Worm (Caenorhabditis elegans) whole organism, L1 larva: ENCODE data around the gene pqn-83.

Experiments used
- C04F5.9 ChIP-seq: sonication (generic microtip); optimal IDR thresholded peaks from 2 replicates; lab custom pipeline; 2016; ENCODE audit warnings: missing genetic modification characterization, missing compliant biosample characterization
- C16A3.4 ChIP-seq: fragments of 150-350 bp; optimal IDR thresholded peaks from 2 replicates; lab custom pipeline; 2014; ENCODE audit warnings: missing biosample characterization, missing genetic modification characterization
- C34B4.2 ChIP-seq: sonication (generic microtip); optimal IDR thresholded peaks from 2 replicates; lab custom pipeline; 2017; ENCODE audit warnings: mild to moderate bottlenecking, missing genetic modification characterization, missing compliant biosample characterization
- F16B12.6 ChIP-seq: fragments of 150-350 bp; optimal IDR thresholded peaks from 2 replicates; lab custom pipeline; 2014; ENCODE audit warnings: missing biosample characterization, missing genetic modification characterization
- Y116A8C.19 ChIP-seq: sonication (generic microtip); optimal IDR thresholded peaks from 2 replicates; lab custom pipeline; 2016; ENCODE audit warnings: missing compliant biosample characterization, missing genetic modification characterization, borderline replicate concordance
- aha-1 ChIP-seq: fragments of 150-350 bp; optimal IDR thresholded peaks from 2 replicates; lab custom pipeline; 2014; ENCODE audit warnings: missing biosample characterization, missing genetic modification characterization
- blmp-1 ChIP-seq: fragments of 150-350 bp; optimal IDR thresholded peaks from 2 replicates; lab custom pipeline; 2014; ENCODE audit warnings: missing biosample characterization, missing genetic modification characterization
- ceh-63 ChIP-seq: fragments of 200-800 bp; sonication (Bioruptor generic); optimal IDR thresholded peaks from 2 replicates; lab custom pipeline; 2018; ENCODE audit warnings: mild to moderate bottlenecking, missing genetic modification characterization, missing compliant biosample characterization
- ceh-8 ChIP-seq: fragments of 200-800 bp; sonication (Bioruptor generic); optimal IDR thresholded peaks from 2 replicates; lab custom pipeline; 2018; ENCODE audit warnings: mild to moderate bottlenecking, missing genetic modification characterization, moderate library complexity, missing compliant biosample characterization
- ceh-82 ChIP-seq, 3 experiments: fragments of 150-350 bp in 1 of 3; sonication (generic microtip) in 2 of 3; optimal IDR thresholded peaks; 2 replicates each; lab custom pipeline; 2014 to 2017; ENCODE audit warnings: missing biosample characterization in 3 of 3, missing genetic modification characterization in 3 of 3
- ceh-88 ChIP-seq: fragments of 200-800 bp; sonication (Bioruptor generic); IDR thresholded peaks from 2 replicates; pipeline ENCODE4 v1.3.6; 2022; ENCODE audit warnings: missing genetic modification characterization, missing compliant biosample characterization
- ceh-90 ChIP-seq: sonication (generic microtip); optimal IDR thresholded peaks from 2 replicates; lab custom pipeline; 2016; ENCODE audit warnings: missing genetic modification characterization, missing compliant biosample characterization
- ces-1 ChIP-seq: fragments of 150-350 bp; optimal IDR thresholded peaks from 2 replicates; lab custom pipeline; 2014; ENCODE audit warnings: missing biosample characterization, missing genetic modification reagents, missing genetic modification characterization
- dsc-1 ChIP-seq: sonication (generic microtip); optimal IDR thresholded peaks from 2 replicates; lab custom pipeline; 2016; ENCODE audit warnings: mild to moderate bottlenecking, missing genetic modification characterization, missing compliant biosample characterization
- efl-3 ChIP-seq: fragments of 200-800 bp; sonication (Bioruptor generic); optimal IDR thresholded peaks from 2 replicates; lab custom pipeline; 2018; ENCODE audit warnings: mild to moderate bottlenecking, missing genetic modification characterization, missing compliant biosample characterization
- elt-2 ChIP-seq: sonication (generic microtip); optimal IDR thresholded peaks from 2 replicates; lab custom pipeline; 2016; ENCODE audit warnings: missing genetic modification characterization, mild to moderate bottlenecking, inconsistent platforms, missing compliant biosample characterization, missing genetic modification reagents
- elt-3 ChIP-seq, 6 experiments: fragments of 150-350 bp in 1 of 6; sonication (generic microtip); optimal IDR thresholded peaks; 2 replicates each; lab custom pipeline; 2017 to 2018; ENCODE audit warnings: missing biosample characterization in 6 of 6, missing genetic modification characterization in 6 of 6, inconsistent platforms in 1 of 6
- ets-5 ChIP-seq: fragments of 200-800 bp; sonication (Bioruptor generic); IDR thresholded peaks from 2 replicates; pipeline ENCODE4 v1.3.6; 2022; ENCODE audit warnings: missing genetic modification characterization, missing compliant biosample characterization
- fos-1 ChIP-seq: fragments of 150-350 bp; optimal IDR thresholded peaks from 2 replicates; lab custom pipeline; 2014; ENCODE audit warnings: missing biosample characterization, missing genetic modification characterization
- hlh-17 ChIP-seq: fragments of 200-800 bp; sonication (Bioruptor generic); optimal IDR thresholded peaks from 2 replicates; lab custom pipeline; 2018; ENCODE audit warnings: missing genetic modification characterization, mild to moderate bottlenecking, missing compliant biosample characterization, moderate library complexity, borderline replicate concordance
- hlh-4 ChIP-seq: sonication (generic microtip); optimal IDR thresholded peaks from 2 replicates; lab custom pipeline; 2016; ENCODE audit warnings: mild to moderate bottlenecking, missing genetic modification characterization, missing compliant biosample characterization
- jun-1 ChIP-seq: fragments of 150-350 bp; optimal IDR thresholded peaks from 2 replicates; lab custom pipeline; 2014; ENCODE audit warnings: missing biosample characterization, missing genetic modification reagents, missing genetic modification characterization
- lin-14 ChIP-seq: fragments of 200-800 bp; sonication (Bioruptor generic); optimal IDR thresholded peaks from 2 replicates; lab custom pipeline; 2018; ENCODE audit warnings: mild to moderate bottlenecking, missing genetic modification characterization, moderate library complexity, missing compliant biosample characterization
- lin-35 ChIP-seq, 2 experiments: fragments of 150-350 bp; optimal IDR thresholded peaks; 2 replicates each; lab custom pipeline; 2014; ENCODE audit warnings: missing biosample characterization in 2 of 2, missing genetic modification characterization in 2 of 2, missing genetic modification reagents in 2 of 2
- lin-39 ChIP-seq: fragments of 150-350 bp; optimal IDR thresholded peaks from 2 replicates; lab custom pipeline; 2014; ENCODE audit warnings: missing biosample characterization, missing genetic modification reagents, missing genetic modification characterization
- lir-3 ChIP-seq: sonication (generic microtip); optimal IDR thresholded peaks from 2 replicates; lab custom pipeline; 2016; ENCODE audit warnings: mild to moderate bottlenecking, missing genetic modification characterization, moderate library complexity, missing compliant biosample characterization; ENCODE audit not compliant: poor library complexity
- lsy-2 ChIP-seq, 2 experiments: fragments of 150-350 bp; optimal IDR thresholded peaks; 2 replicates each; lab custom pipeline; 2014; ENCODE audit warnings: missing biosample characterization in 2 of 2, missing genetic modification characterization in 2 of 2
- mab-9 ChIP-seq: fragments of 200-800 bp; sonication (Bioruptor generic); IDR thresholded peaks from 2 replicates; pipeline ENCODE4 v1.3.6; 2022; ENCODE audit warnings: missing genetic modification reagents, missing genetic modification characterization, missing compliant biosample characterization
- mef-2 ChIP-seq: fragments of 150-350 bp; optimal IDR thresholded peaks from 2 replicates; lab custom pipeline; 2014; ENCODE audit warnings: missing biosample characterization, missing genetic modification characterization
- mep-1 ChIP-seq: fragments of 150-350 bp; optimal IDR thresholded peaks from 2 replicates; lab custom pipeline; 2014; ENCODE audit warnings: missing biosample characterization, missing genetic modification characterization
- nhr-11 ChIP-seq: fragments of 150-350 bp; optimal IDR thresholded peaks from 2 replicates; lab custom pipeline; 2014; ENCODE audit warnings: missing biosample characterization, missing genetic modification characterization
- nhr-20 ChIP-seq: sonication (generic microtip); optimal IDR thresholded peaks from 2 replicates; lab custom pipeline; 2016; ENCODE audit warnings: mild to moderate bottlenecking, missing genetic modification characterization, missing compliant biosample characterization
- nhr-237 ChIP-seq: fragments of 150-350 bp; optimal IDR thresholded peaks from 2 replicates; lab custom pipeline; 2014; ENCODE audit warnings: missing biosample characterization, missing genetic modification characterization
- nhr-47 ChIP-seq: sonication (generic microtip); optimal IDR thresholded peaks from 2 replicates; lab custom pipeline; 2016; ENCODE audit warnings: mild to moderate bottlenecking, missing genetic modification characterization, moderate library complexity, missing compliant biosample characterization
- nhr-71 ChIP-seq: sonication (generic microtip); optimal IDR thresholded peaks from 2 replicates; lab custom pipeline; 2016; ENCODE audit warnings: mild to moderate bottlenecking, missing genetic modification characterization, moderate library complexity, missing compliant biosample characterization
- nhr-84 ChIP-seq: sonication (generic microtip); optimal IDR thresholded peaks from 2 replicates; lab custom pipeline; 2017; ENCODE audit warnings: missing biosample characterization, missing genetic modification characterization
- nhr-85 ChIP-seq: sonication (generic microtip); peaks from one replicate; lab custom pipeline; 2016; ENCODE audit warnings: missing genetic modification characterization, inconsistent platforms, missing compliant biosample characterization
- pag-3 ChIP-seq: sonication (generic microtip); optimal IDR thresholded peaks from 2 replicates; lab custom pipeline; 2017; ENCODE audit warnings: missing genetic modification characterization, mild to moderate bottlenecking, missing compliant biosample characterization, antibody characterized with exemption, borderline replicate concordance; ENCODE audit not compliant: insufficient read depth
- pax-3 ChIP-seq: fragments of 200-800 bp; sonication (Bioruptor generic); optimal IDR thresholded peaks from 2 replicates; lab custom pipeline; 2018; ENCODE audit warnings: mild to moderate bottlenecking, missing genetic modification characterization, moderate library complexity, missing compliant biosample characterization
- pqm-1 ChIP-seq: sonication (generic microtip); optimal IDR thresholded peaks from 3 replicates; lab custom pipeline; 2017; ENCODE audit warnings: missing biosample characterization, missing genetic modification characterization
- rnt-1 ChIP-seq: sonication (generic microtip); optimal IDR thresholded peaks from 2 replicates; lab custom pipeline; 2016; ENCODE audit warnings: mild to moderate bottlenecking, missing genetic modification characterization, moderate library complexity, missing compliant biosample characterization
- skn-1 ChIP-seq: fragments of 150-350 bp; optimal IDR thresholded peaks from 2 replicates; lab custom pipeline; 2014; ENCODE audit warnings: missing biosample characterization, missing genetic modification characterization
- snpc-4 ChIP-seq: fragments of 150-350 bp; optimal IDR thresholded peaks from 2 replicates; lab custom pipeline; 2014; ENCODE audit warnings: missing biosample characterization, missing genetic modification characterization
- snu-23 ChIP-seq: sonication (generic microtip); optimal IDR thresholded peaks from 2 replicates; lab custom pipeline; 2016; ENCODE audit warnings: missing genetic modification characterization, missing compliant biosample characterization
- sptf-1 ChIP-seq: fragments of 150-350 bp; optimal IDR thresholded peaks from 2 replicates; lab custom pipeline; 2014; ENCODE audit warnings: missing biosample characterization, missing genetic modification characterization
- tbx-2 ChIP-seq: sonication (generic microtip); optimal IDR thresholded peaks from 2 replicates; lab custom pipeline; 2016; ENCODE audit warnings: missing genetic modification characterization, missing compliant biosample characterization
- tlp-1 ChIP-seq: fragments of 150-350 bp; optimal IDR thresholded peaks from 2 replicates; lab custom pipeline; 2014; ENCODE audit warnings: missing biosample characterization, missing genetic modification characterization
- unc-130 ChIP-seq: fragments of 150-350 bp; optimal IDR thresholded peaks from 2 replicates; lab custom pipeline; 2017; ENCODE audit warnings: missing biosample characterization, missing genetic modification characterization, inconsistent platforms
- unc-62 ChIP-seq: fragments of 150-350 bp; optimal IDR thresholded peaks from 2 replicates; lab custom pipeline; 2014; ENCODE audit warnings: missing biosample characterization, missing genetic modification reagents, missing genetic modification characterization
- unc-98 ChIP-seq: fragments of 200-800 bp; sonication (Bioruptor generic); IDR thresholded peaks from 2 replicates; pipeline ENCODE4 v1.3.6; 2022; ENCODE audit warnings: missing genetic modification characterization, missing compliant biosample characterization
- vab-15 ChIP-seq: sonication (generic microtip); optimal IDR thresholded peaks from 2 replicates; lab custom pipeline; 2017; ENCODE audit warnings: missing genotype, mild to moderate bottlenecking, missing genetic modification characterization, missing compliant biosample characterization
- xbp-1 ChIP-seq: sonication (generic microtip); optimal IDR thresholded peaks from 2 replicates; lab custom pipeline; 2016; ENCODE audit warnings: missing genetic modification characterization, missing compliant biosample characterization
- zag-1 ChIP-seq: fragments of 150-350 bp; optimal IDR thresholded peaks from 2 replicates; lab custom pipeline; 2014; ENCODE audit warnings: missing biosample characterization, missing genetic modification characterization
- ztf-4 ChIP-seq: fragments of 150-350 bp; optimal IDR thresholded peaks from 2 replicates; lab custom pipeline; 2014; ENCODE audit warnings: missing biosample characterization, missing genetic modification characterization

Gene pqn-83

DNA sequence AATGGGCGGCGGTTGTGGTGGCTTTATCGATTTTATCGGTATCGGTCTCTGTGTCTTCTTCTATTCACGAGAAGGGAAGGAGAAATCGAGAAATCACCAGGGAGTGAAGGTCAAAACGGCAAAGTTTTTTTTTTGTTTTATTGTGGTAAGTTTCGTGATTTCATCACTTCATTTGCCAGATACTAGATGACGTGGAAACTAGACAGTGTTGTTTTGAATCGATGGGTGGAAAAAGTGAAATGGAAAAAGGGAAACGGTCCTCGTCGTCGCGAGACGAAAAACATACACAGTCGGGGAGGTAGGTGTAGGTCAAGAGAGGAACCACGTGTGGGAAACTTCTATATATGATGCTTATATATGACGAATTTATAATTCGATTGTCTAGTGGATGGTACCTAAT is 1.8 kb upstream of the pqn-83 start:
- TF ChIP-seq snpc-4 (tag; lab: Kevin White, UChicago) (no peak), C04F5.9 (tag; lab: Kevin White, UChicago) (no peak), vab-15 (tag; lab: Kevin White, UChicago) (no peak), nhr-11 (no peak), elt-3 (tag; optimal IDR thresholded peaks at IDR 0.05; lab: Kevin White, UChicago) (peak in 3 of 6 experiments; percentile 23 to 74 (median 35)), ces-1 (GFP tag; lab: Kevin White, UChicago) (no peak), lin-35 (GFP tag; optimal IDR thresholded peaks at IDR 0.05; lab: Kevin White, UChicago) (peak in 1 of 2 experiments; percentile 43), skn-1 (tag; lab: Kevin White, UChicago) (no peak), ceh-63 (GFP tag; lab: Kevin White, UChicago) (no peak), hlh-17 (GFP tag; lab: Kevin White, UChicago) (no peak), tlp-1 (no peak), fos-1 (no peak), lin-39 (tag; lab: Kevin White, UChicago) (no peak), nhr-20 (peak; percentile 45), rnt-1 (no peak), xbp-1 (tag; lab: Kevin White, UChicago) (no peak), jun-1 (no peak), mef-2 (tag; lab: Kevin White, UChicago) (no peak), unc-130 (tag; lab: Kevin White, UChicago) (no peak), ceh-88 (no peak), tbx-2 (peak; percentile 8), nhr-84 (tag; lab: Kevin White, UChicago) (no peak), lin-14 (GFP tag; lab: Kevin White, UChicago) (peak; percentile 73), blmp-1 (tag; lab: Kevin White, UChicago) (peak; percentile 98), pqm-1 (tag; lab: Kevin White, UChicago) (no peak), ztf-4 (no peak), F16B12.6 (tag; lab: Kevin White, UChicago) (no peak), pag-3 (tag; lab: Kevin White, UChicago) (no peak), aha-1 (tag; lab: Kevin White, UChicago) (no peak), dsc-1 (tag; lab: Kevin White, UChicago) (no peak), pax-3 (tag; lab: Kevin White, UChicago) (no peak), snu-23 (GFP tag; lab: Kevin White, UChicago) (peak; percentile 54), ceh-82 (tag; optimal IDR thresholded peaks at IDR 0.05; lab: Kevin White, UChicago) (no peak), nhr-85 (tag; lab: Kevin White, UChicago) (peak; percentile 85), lsy-2 (tag; optimal IDR thresholded peaks at IDR 0.05; lab: Kevin White, UChicago) (no peak), nhr-237 (no peak), ceh-8 (GFP tag; lab: Kevin White, UChicago) (no peak), zag-1 (no peak), hlh-4 (tag; lab: Kevin White, UChicago) (no peak), ets-5 (GFP tag; lab: Robert Waterston, UW) (no peak), C16A3.4 (tag; lab: Kevin White, UChicago) (peak; percentile 10), sptf-1 (no peak), C34B4.2 (no peak), unc-62 (GFP tag; lab: Kevin White, UChicago) (no peak), nhr-47 (tag; lab: Kevin White, UChicago) (no peak), nhr-71 (tag; lab: Kevin White, UChicago) (peak; percentile 39), elt-2 (tag; lab: Kevin White, UChicago) (no peak), unc-98 (no peak), mab-9 (GFP tag; lab: Robert Waterston, UW) (no peak), ceh-90 (tag; lab: Kevin White, UChicago) (no peak), mep-1 (no peak), lir-3 (tag; lab: Kevin White, UChicago) (no peak), Y116A8C.19 (tag; lab: Kevin White, UChicago) (no peak), efl-3 (GFP tag; lab: Kevin White, UChicago) (no peak)
